Fruit fly (Drosophila melanogaster): ENCODE results near the gene DCP2.

Gene DCP2

DNA sequence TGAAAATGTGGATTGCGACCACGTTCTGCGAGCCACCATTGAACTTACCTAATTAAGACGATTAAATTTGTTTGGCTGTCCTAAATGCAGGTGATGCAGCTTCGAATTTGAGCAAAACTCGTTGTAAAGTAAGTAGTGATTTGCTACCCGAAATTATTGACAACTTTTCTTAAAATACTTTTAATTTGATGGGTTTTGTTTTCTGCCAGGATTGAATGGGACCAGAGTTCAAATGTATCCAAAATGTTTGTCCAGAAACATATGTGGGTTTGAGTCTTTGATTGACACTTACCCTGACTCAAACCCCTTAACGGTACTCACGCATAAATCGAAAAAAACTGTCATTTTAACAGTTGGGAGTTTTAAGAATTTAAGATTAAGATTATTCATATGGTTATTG lies 11.0 kb upstream of the DCP2 start, which contains the start of gene CG15715:
TSS of gene CG15715 (minus strand) at position 274 of the 400 bp plus-strand sequence.
- TF ChIP-seq ovo (GFP tag; optimal IDR thresholded peaks at IDR 0.05) (peak; percentile 78), bab1 (GFP tag; optimal IDR thresholded peaks at IDR 0.05) (peak; percentile 55), CG11617 (GFP tag; optimal IDR thresholded peaks at IDR 0.05) (no peak), Mnt (GFP tag; optimal IDR thresholded peaks at IDR 0.05) (peak; percentile 42)

dm6 chr3L:15834877-15835555 lies 8.8 kb upstream of the DCP2 start, which contains the start of gene CG18081:
CG18081 (minus strand) TSS chr3L:15835388.
- TF ChIP-seq toe (GFP tag; optimal IDR thresholded peaks at IDR 0.05): no peak
- TF ChIP-seq ovo (GFP tag; optimal IDR thresholded peaks at IDR 0.05): peak; percentile 78
- TF ChIP-seq Hr96 (GFP tag; optimal IDR thresholded peaks at IDR 0.05): no peak
- peak; percentile 42 for TF ChIP-seq Mnt (GFP tag; optimal IDR thresholded peaks at IDR 0.05)
- peak; percentile 19 for TF ChIP-seq bab1 (GFP tag; optimal IDR thresholded peaks at IDR 0.05)
- TF ChIP-seq kay (GFP tag; ENCODE audit: borderline replicate concordance): no peak
- TF ChIP-seq Clk (GFP tag; optimal IDR thresholded peaks at IDR 0.05): no peak

DNA sequence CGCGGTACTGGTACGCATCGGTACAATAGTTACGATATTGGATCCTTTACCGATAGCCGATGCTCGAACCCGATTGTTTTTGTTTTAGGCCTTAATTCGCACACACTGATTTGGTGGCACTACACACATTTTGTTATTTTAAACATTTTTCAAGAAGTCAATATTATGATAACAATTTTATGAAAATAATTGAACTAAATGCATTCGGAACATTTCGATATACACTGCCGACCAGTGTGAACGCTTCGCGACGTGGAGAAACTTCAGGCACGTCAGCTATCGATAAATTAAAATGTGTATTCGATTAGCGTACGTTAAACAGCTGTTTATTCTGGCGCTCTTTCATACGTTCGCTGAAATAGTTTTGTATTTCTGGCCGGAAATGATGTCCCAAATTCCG lies 5.9 kb upstream of the DCP2 start, which contains the start of gene CG12713:
TSS of gene CG12713 (plus strand) at position 319 of the 400 bp plus-strand sequence.
- peak; percentile 38 for TF ChIP-seq CG14711 (tag; optimal IDR thresholded peaks at IDR 0.05)
- no peak for TF ChIP-seq CG11617 (GFP tag; optimal IDR thresholded peaks at IDR 0.05)
- TF ChIP-seq CG7101 (tag; optimal IDR thresholded peaks at IDR 0.05): no peak
- TF ChIP-seq bab1 (GFP tag; optimal IDR thresholded peaks at IDR 0.05): peak; percentile 24
- peak; percentile 11 for TF ChIP-seq pad (GFP tag; optimal IDR thresholded peaks at IDR 0.05)
- peak; percentile 6 for TF ChIP-seq toe (GFP tag; optimal IDR thresholded peaks at IDR 0.05)
- TF ChIP-seq ovo (GFP tag; optimal IDR thresholded peaks at IDR 0.05): peak; percentile 7

dm6 chr3L:15826985-15827635 lies 887 bp upstream of the DCP2 start:
- TF ChIP-seq tj (GFP tag; optimal IDR thresholded peaks at IDR 0.05) (peak; percentile 63), Crg-1 (GFP tag; optimal IDR thresholded peaks at IDR 0.05) (peak; percentile 47), Clk (GFP tag; optimal IDR thresholded peaks at IDR 0.05) (peak; percentile 18), cnc (optimal IDR thresholded peaks at IDR 0.05) (no peak), CG33017 (tag; optimal IDR thresholded peaks at IDR 0.05) (peak; percentile 91), kay (GFP tag; ENCODE audit: borderline replicate concordance) (peak; percentile 58), CG12768 (GFP tag; optimal IDR thresholded peaks at IDR 0.05) (peak; percentile 89), CG7101 (tag; optimal IDR thresholded peaks at IDR 0.05) (peak; percentile 95), pad (GFP tag; optimal IDR thresholded peaks at IDR 0.05) (peak; percentile 73), CG11617 (GFP tag; optimal IDR thresholded peaks at IDR 0.05) (peak; percentile 96), CG14711 (tag; optimal IDR thresholded peaks at IDR 0.05) (peak; percentile 73), cic (GFP tag; optimal IDR thresholded peaks at IDR 0.05) (peak; percentile 29), Mnt (GFP tag; optimal IDR thresholded peaks at IDR 0.05) (peak; percentile 67), CG5204 (GFP tag; optimal IDR thresholded peaks at IDR 0.05) (peak; percentile 84), bab1 (GFP tag; optimal IDR thresholded peaks at IDR 0.05) (peak; percentile 84), CG7045 (GFP tag; optimal IDR thresholded peaks at IDR 0.05) (peak; percentile 88), Hr96 (GFP tag; optimal IDR thresholded peaks at IDR 0.05) (no peak), toe (GFP tag; optimal IDR thresholded peaks at IDR 0.05) (peak; percentile 60), CG1620 (GFP tag; optimal IDR thresholded peaks at IDR 0.05) (peak; percentile 70), ovo (GFP tag; optimal IDR thresholded peaks at IDR 0.05) (no peak)

dm6 chr3L:15825493-15826209 lies 572 bp downstream of the DCP2 start:
- no peak for TF ChIP-seq CG5204 (GFP tag; optimal IDR thresholded peaks at IDR 0.05)
- peak; percentile 30 for TF ChIP-seq CG7101 (tag; optimal IDR thresholded peaks at IDR 0.05)
- no peak for TF ChIP-seq kay (GFP tag; ENCODE audit: borderline replicate concordance)
- TF ChIP-seq bab1 (GFP tag; optimal IDR thresholded peaks at IDR 0.05): no peak
- no peak for TF ChIP-seq Hr96 (GFP tag; optimal IDR thresholded peaks at IDR 0.05)
- no peak for TF ChIP-seq Clk (GFP tag; optimal IDR thresholded peaks at IDR 0.05)
- peak; percentile 7 for TF ChIP-seq Crg-1 (GFP tag; optimal IDR thresholded peaks at IDR 0.05)
- no peak for TF ChIP-seq CG11617 (GFP tag; optimal IDR thresholded peaks at IDR 0.05)
- peak; percentile 96 for TF ChIP-seq cic (GFP tag; optimal IDR thresholded peaks at IDR 0.05)
- TF ChIP-seq CG14711 (tag; optimal IDR thresholded peaks at IDR 0.05): peak; percentile 34
- TF ChIP-seq tj (GFP tag; optimal IDR thresholded peaks at IDR 0.05): peak; percentile 93
- no peak for TF ChIP-seq Mnt (GFP tag; optimal IDR thresholded peaks at IDR 0.05)

DNA sequence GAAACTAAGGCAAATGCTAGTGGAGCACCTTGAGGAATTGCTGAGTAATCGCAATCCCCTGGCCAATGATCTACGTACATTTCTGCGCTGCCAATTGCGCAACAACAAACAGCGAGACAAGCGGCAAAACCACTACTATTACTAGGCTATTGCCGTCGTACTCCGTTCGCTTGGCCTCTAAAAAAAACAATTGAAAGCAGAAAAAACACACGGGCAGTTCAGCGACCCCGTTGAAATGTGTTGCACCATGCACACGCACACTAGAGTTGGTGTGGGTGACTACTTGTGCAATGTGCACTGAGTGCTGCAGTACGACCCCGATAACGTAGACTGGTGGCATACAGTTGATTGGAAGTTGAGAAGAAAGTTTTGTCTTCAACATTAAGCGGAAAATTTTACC lies 1.7 kb downstream of the DCP2 start:
- TF ChIP-seq Mnt (GFP tag; optimal IDR thresholded peaks at IDR 0.05): peak; percentile 20
- no peak for TF ChIP-seq Clk (GFP tag; optimal IDR thresholded peaks at IDR 0.05)
- TF ChIP-seq CG12768 (GFP tag; optimal IDR thresholded peaks at IDR 0.05): no peak
- TF ChIP-seq CG7045 (GFP tag; optimal IDR thresholded peaks at IDR 0.05): no peak
- no peak for TF ChIP-seq kay (GFP tag; ENCODE audit: borderline replicate concordance)
- no peak for TF ChIP-seq CG33017 (tag; optimal IDR thresholded peaks at IDR 0.05)
- peak; percentile 37 for TF ChIP-seq cic (GFP tag; optimal IDR thresholded peaks at IDR 0.05)
- peak; percentile 41 to 90 for TF ChIP-seq cnc (optimal IDR thresholded peaks at IDR 0.05)
- TF ChIP-seq CG14711 (tag; optimal IDR thresholded peaks at IDR 0.05): no peak
- no peak for TF ChIP-seq toe (GFP tag; optimal IDR thresholded peaks at IDR 0.05)
- TF ChIP-seq tj (GFP tag; optimal IDR thresholded peaks at IDR 0.05): peak; percentile 73
- TF ChIP-seq ovo (GFP tag; optimal IDR thresholded peaks at IDR 0.05): no peak
- TF ChIP-seq Crg-1 (GFP tag; optimal IDR thresholded peaks at IDR 0.05): no peak
- no peak for TF ChIP-seq CG5204 (GFP tag; optimal IDR thresholded peaks at IDR 0.05)
- no peak for TF ChIP-seq CG7101 (tag; optimal IDR thresholded peaks at IDR 0.05)
- TF ChIP-seq pad (GFP tag; optimal IDR thresholded peaks at IDR 0.05): no peak
- TF ChIP-seq bab1 (GFP tag; optimal IDR thresholded peaks at IDR 0.05): no peak
- TF ChIP-seq CG1620 (GFP tag; optimal IDR thresholded peaks at IDR 0.05): no peak
- TF ChIP-seq CG11617 (GFP tag; optimal IDR thresholded peaks at IDR 0.05): no peak
- no peak for TF ChIP-seq Hr96 (GFP tag; optimal IDR thresholded peaks at IDR 0.05)
